Worm (Caenorhabditis elegans) whole organism, late embryonic: ENCODE measurements around the gene C09B8.4.

Experiments
- C08G9.2 ChIP-seq: sonication (generic microtip); optimal IDR thresholded peaks from 2 replicates; lab custom pipeline; 2016; ENCODE audit warnings: mild to moderate bottlenecking, missing genetic modification characterization, moderate library complexity, missing compliant biosample characterization
- F13H6.1 ChIP-seq: sonication (generic microtip); optimal IDR thresholded peaks from 2 replicates; lab custom pipeline; 2016; ENCODE audit warnings: missing genetic modification characterization, missing compliant biosample characterization
- K09A11.1 ChIP-seq: sonication (generic microtip); optimal IDR thresholded peaks from 2 replicates; lab custom pipeline; 2017; ENCODE audit warnings: antibody characterized with exemption, mild to moderate bottlenecking, missing genetic modification characterization, missing compliant biosample characterization; ENCODE audit not compliant: insufficient read depth
- T23F11.4 ChIP-seq: fragments of 200-800 bp; sonication (Bioruptor generic); optimal IDR thresholded peaks from 2 replicates; lab custom pipeline; 2018; ENCODE audit warnings: mild to moderate bottlenecking, missing genetic modification characterization, missing compliant biosample characterization
- Y22D7AL.16 ChIP-seq: sonication (generic microtip); optimal IDR thresholded peaks from 2 replicates; lab custom pipeline; 2016; ENCODE audit warnings: missing genetic modification characterization, missing compliant biosample characterization
- ahr-1 ChIP-seq: sonication (generic microtip); optimal IDR thresholded peaks from 2 replicates; lab custom pipeline; 2016; ENCODE audit warnings: missing genetic modification characterization, missing compliant biosample characterization
- ama-1 ChIP-seq: fragments of 150-350 bp; optimal IDR thresholded peaks from 2 replicates; lab custom pipeline; 2014
- ceh-14 ChIP-seq: sonication (generic microtip); optimal IDR thresholded peaks from 2 replicates; lab custom pipeline; 2016; ENCODE audit warnings: missing genotype, missing genetic modification characterization, missing compliant biosample characterization
- ceh-18 ChIP-seq: sonication (generic microtip); optimal IDR thresholded peaks from 2 replicates; lab custom pipeline; 2016; ENCODE audit warnings: missing genetic modification characterization, missing compliant biosample characterization
- ceh-19 ChIP-seq: fragments of 200-800 bp; sonication (Bioruptor generic); optimal IDR thresholded peaks from 2 replicates; lab custom pipeline; 2018; ENCODE audit warnings: mild to moderate bottlenecking, missing genetic modification characterization, missing compliant biosample characterization
- ceh-2 ChIP-seq: sonication (generic microtip); optimal IDR thresholded peaks from 2 replicates; lab custom pipeline; 2016; ENCODE audit warnings: missing genotype, missing genetic modification characterization, missing compliant biosample characterization
- ceh-22 ChIP-seq: sonication (generic microtip); optimal IDR thresholded peaks from 2 replicates; lab custom pipeline; 2017; ENCODE audit warnings: missing biosample characterization, missing genetic modification characterization
- ceh-24 ChIP-seq: sonication (generic microtip); optimal IDR thresholded peaks from 2 replicates; lab custom pipeline; 2016; ENCODE audit warnings: mild to moderate bottlenecking, missing genetic modification characterization, missing compliant biosample characterization
- ceh-31 ChIP-seq: sonication (generic microtip); optimal IDR thresholded peaks from 2 replicates; lab custom pipeline; 2016; ENCODE audit warnings: missing genetic modification characterization, missing compliant biosample characterization
- ceh-34 ChIP-seq: sonication (generic microtip); optimal IDR thresholded peaks from 2 replicates; lab custom pipeline; 2016; ENCODE audit warnings: mild to moderate bottlenecking, missing genetic modification characterization, missing compliant biosample characterization
- ceh-45 ChIP-seq: fragments of 200-800 bp; sonication (Bioruptor generic); IDR thresholded peaks from 2 replicates; pipeline ENCODE4 v1.3.6; 2022; ENCODE audit warnings: missing genetic modification reagents, missing genetic modification characterization, missing compliant biosample characterization
- ceh-6 ChIP-seq: fragments of 200-800 bp; sonication (Bioruptor generic); optimal IDR thresholded peaks from 2 replicates; lab custom pipeline; 2018; ENCODE audit warnings: mild to moderate bottlenecking, missing genetic modification characterization, missing compliant biosample characterization
- ceh-9 ChIP-seq: sonication (generic microtip); optimal IDR thresholded peaks from 2 replicates; lab custom pipeline; 2016; ENCODE audit warnings: mild to moderate bottlenecking, missing genetic modification characterization, inconsistent platforms, missing compliant biosample characterization
- che-1 ChIP-seq: sonication (generic microtip); optimal IDR thresholded peaks from 2 replicates; lab custom pipeline; 2016; ENCODE audit warnings: mild to moderate bottlenecking, missing genetic modification characterization, missing compliant biosample characterization
- dmd-4 ChIP-seq: sonication (generic microtip); optimal IDR thresholded peaks from 2 replicates; lab custom pipeline; 2016; ENCODE audit warnings: borderline replicate concordance, missing genetic modification characterization, missing compliant biosample characterization
- dve-1 ChIP-seq: sonication (generic microtip); optimal IDR thresholded peaks from 2 replicates; lab custom pipeline; 2017; ENCODE audit warnings: antibody characterized with exemption, mild to moderate bottlenecking, missing genetic modification characterization, missing compliant biosample characterization
- elt-2 ChIP-seq: sonication (generic microtip); optimal IDR thresholded peaks from 2 replicates; lab custom pipeline; 2016; ENCODE audit warnings: missing genetic modification reagents, missing genetic modification characterization, missing compliant biosample characterization
- elt-4 ChIP-seq: sonication (generic microtip); optimal IDR thresholded peaks from 2 replicates; lab custom pipeline; 2016; ENCODE audit warnings: missing genetic modification characterization, missing compliant biosample characterization
- ets-4 ChIP-seq: sonication (generic microtip); optimal IDR thresholded peaks from 2 replicates; lab custom pipeline; 2016; ENCODE audit warnings: missing genetic modification characterization, missing compliant biosample characterization
- eyg-1 ChIP-seq: sonication (generic microtip); optimal IDR thresholded peaks from 2 replicates; lab custom pipeline; 2016; ENCODE audit warnings: missing genotype, missing genetic modification characterization, missing compliant biosample characterization
- fkh-10 ChIP-seq: fragments of 150-350 bp; optimal IDR thresholded peaks from 2 replicates; lab custom pipeline; 2014; ENCODE audit warnings: missing biosample characterization, missing genetic modification reagents, missing genetic modification characterization
- fkh-6 ChIP-seq: sonication (generic microtip); optimal IDR thresholded peaks from 2 replicates; lab custom pipeline; 2016; ENCODE audit warnings: missing genetic modification characterization, missing compliant biosample characterization
- hlh-13 ChIP-seq: fragments of 200-800 bp; sonication (Bioruptor generic); optimal IDR thresholded peaks from 2 replicates; lab custom pipeline; 2018; ENCODE audit warnings: mild to moderate bottlenecking, missing genetic modification characterization, missing compliant biosample characterization
- hlh-15 ChIP-seq: sonication (generic microtip); optimal IDR thresholded peaks from 2 replicates; lab custom pipeline; 2016; ENCODE audit warnings: missing genetic modification characterization, missing compliant biosample characterization
- hlh-30 ChIP-seq: sonication (generic microtip); optimal IDR thresholded peaks from 2 replicates; lab custom pipeline; 2017; ENCODE audit warnings: antibody characterized with exemption, missing genetic modification characterization, missing compliant biosample characterization; ENCODE audit not compliant: insufficient read depth
- hlh-6 ChIP-seq: sonication (generic microtip); optimal IDR thresholded peaks from 2 replicates; lab custom pipeline; 2016; ENCODE audit warnings: missing genotype, missing genetic modification characterization, missing compliant biosample characterization
- hlh-8 ChIP-seq: sonication (generic microtip); optimal IDR thresholded peaks from 2 replicates; lab custom pipeline; 2016; ENCODE audit warnings: missing genotype, missing genetic modification characterization, missing compliant biosample characterization
- lim-6 ChIP-seq: sonication (generic microtip); optimal IDR thresholded peaks from 2 replicates; lab custom pipeline; 2016; ENCODE audit warnings: missing genetic modification characterization, missing compliant biosample characterization
- mec-3 ChIP-seq: sonication (generic microtip); optimal IDR thresholded peaks from 2 replicates; lab custom pipeline; 2016; ENCODE audit warnings: borderline replicate concordance, missing genetic modification characterization, missing compliant biosample characterization
- nfya-1 ChIP-seq: sonication (generic microtip); optimal IDR thresholded peaks from 2 replicates; lab custom pipeline; 2017; ENCODE audit warnings: missing genetic modification characterization, mild to moderate bottlenecking, missing compliant biosample characterization, antibody characterized with exemption, moderate library complexity
- pag-3 ChIP-seq: sonication (generic microtip); optimal IDR thresholded peaks from 2 replicates; lab custom pipeline; 2016; ENCODE audit warnings: missing compliant biosample characterization, missing genetic modification characterization, borderline replicate concordance
- pax-1 ChIP-seq: fragments of 150-350 bp; optimal IDR thresholded peaks from 2 replicates; lab custom pipeline; 2014; ENCODE audit warnings: missing biosample characterization, missing genetic modification characterization
- pha-2 ChIP-seq: sonication (generic microtip); optimal IDR thresholded peaks from 2 replicates; lab custom pipeline; 2017; ENCODE audit warnings: mild to moderate bottlenecking, missing genetic modification characterization, missing compliant biosample characterization
- pqm-1 ChIP-seq: sonication (generic microtip); optimal IDR thresholded peaks from 2 replicates; lab custom pipeline; 2016; ENCODE audit warnings: missing genetic modification characterization, missing compliant biosample characterization
- pros-1 ChIP-seq: fragments of 150-350 bp; optimal IDR thresholded peaks from 2 replicates; lab custom pipeline; 2014; ENCODE audit warnings: missing biosample characterization, missing genetic modification reagents, missing genetic modification characterization
- ref-2 ChIP-seq: sonication (generic microtip); optimal IDR thresholded peaks from 2 replicates; lab custom pipeline; 2016; ENCODE audit warnings: missing genetic modification characterization, missing compliant biosample characterization
- rnt-1 ChIP-seq: sonication (generic microtip); optimal IDR thresholded peaks from 2 replicates; lab custom pipeline; 2016; ENCODE audit warnings: missing genetic modification characterization, missing compliant biosample characterization
- sdc-2 ChIP-seq: sonication (generic microtip); optimal IDR thresholded peaks from 2 replicates; lab custom pipeline; 2016; ENCODE audit warnings: missing genotype, missing genetic modification characterization, missing compliant biosample characterization
- sox-4 ChIP-seq: sonication (generic microtip); optimal IDR thresholded peaks from 2 replicates; lab custom pipeline; 2017; ENCODE audit warnings: mild to moderate bottlenecking, missing genetic modification characterization, inconsistent platforms, missing compliant biosample characterization
- tbx-2 ChIP-seq: sonication (generic microtip); optimal IDR thresholded peaks from 2 replicates; lab custom pipeline; 2016; ENCODE audit warnings: missing genetic modification characterization, missing compliant biosample characterization
- unc-42 ChIP-seq: sonication (generic microtip); optimal IDR thresholded peaks from 2 replicates; lab custom pipeline; 2016; ENCODE audit warnings: missing genotype, missing genetic modification characterization, missing compliant biosample characterization
- unc-55 ChIP-seq: sonication (generic microtip); optimal IDR thresholded peaks from 2 replicates; lab custom pipeline; 2017; ENCODE audit warnings: missing biosample characterization, missing genetic modification reagents, missing genetic modification characterization
- unc-86 ChIP-seq: sonication (generic microtip); optimal IDR thresholded peaks from 2 replicates; lab custom pipeline; 2016; ENCODE audit warnings: missing genetic modification characterization, missing compliant biosample characterization
- zip-5 ChIP-seq: sonication (generic microtip); optimal IDR thresholded peaks from 2 replicates; lab custom pipeline; 2016; ENCODE audit warnings: missing genetic modification characterization, missing compliant biosample characterization

The C09B8.4 gene

ce11 chrX:5987910-5988309, 31.8 kb downstream of the C09B8.4 start:
- TF ChIP-seq ahr-1 (tag; lab: Kevin White, UChicago) (no peak), ama-1 (lab: Kevin White, UChicago) (no peak)

DNA sequence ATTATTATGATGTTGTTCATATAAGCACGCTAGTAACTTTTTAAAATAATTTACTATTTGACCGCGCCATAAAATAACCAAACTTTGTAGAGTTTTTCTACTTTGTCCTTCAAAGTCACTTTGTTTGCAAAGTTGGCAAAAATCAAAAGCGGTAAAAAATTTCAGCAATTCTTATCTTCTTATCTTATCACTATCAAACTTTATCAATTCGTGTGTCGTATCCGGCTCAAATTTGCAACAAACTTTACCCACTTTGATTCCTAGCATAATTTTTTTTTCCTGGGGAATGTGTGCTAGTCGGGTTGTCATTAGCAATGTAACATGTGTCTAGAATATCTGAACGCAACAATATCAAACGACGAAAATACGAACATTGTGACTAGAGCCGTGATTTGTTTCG, 34.0 kb downstream of the C09B8.4 start:
- TF ChIP-seq elt-2 (tag; lab: Kevin White, UChicago) (peak; percentile 72), hlh-13 (GFP tag; lab: Kevin White, UChicago) (no peak), fkh-6 (tag; lab: Kevin White, UChicago) (no peak)

- TF ChIP-seq unc-55, result peak; percentile 77
- no peak for TF ChIP-seq ceh-9
- no peak for TF ChIP-seq eyg-1 (tag; lab: Kevin White, UChicago)
- TF ChIP-seq pros-1 (tag; lab: Kevin White, UChicago), result peak; percentile 74
- peak; percentile 65 for TF ChIP-seq unc-42 (tag; lab: Kevin White, UChicago)
- TF ChIP-seq K09A11.1 (tag; lab: Kevin White, UChicago), result peak; percentile 61
- peak; percentile 74 for TF ChIP-seq ceh-31 (tag; lab: Kevin White, UChicago)
- no peak for TF ChIP-seq che-1 (tag; lab: Kevin White, UChicago)
- peak; percentile 27 for TF ChIP-seq lim-6 (tag; lab: Kevin White, UChicago)
- no peak for TF ChIP-seq fkh-10 (GFP tag; lab: Kevin White, UChicago)
- no peak for TF ChIP-seq Y22D7AL.16 (tag; lab: Kevin White, UChicago)
- TF ChIP-seq dmd-4 (tag; lab: Kevin White, UChicago), result peak; percentile 78
- TF ChIP-seq zip-5 (tag; lab: Kevin White, UChicago), result no peak
- TF ChIP-seq tbx-2 (tag; lab: Kevin White, UChicago), result peak; percentile 81
- peak; percentile 86 for TF ChIP-seq rnt-1 (tag; lab: Kevin White, UChicago)
- TF ChIP-seq ceh-14 (tag; lab: Kevin White, UChicago), result peak; percentile 64
- TF ChIP-seq hlh-6 (tag; lab: Kevin White, UChicago), result peak; percentile 64
- no peak for TF ChIP-seq elt-4
- no peak for TF ChIP-seq ceh-24 (tag; lab: Kevin White, UChicago)
- peak; percentile 68 for TF ChIP-seq ceh-19 (GFP tag; lab: Kevin White, UChicago)
- TF ChIP-seq ceh-22 (tag; lab: Kevin White, UChicago), result no peak
- TF ChIP-seq sox-4 (tag; lab: Kevin White, UChicago), result peak; percentile 51
- peak; percentile 9 for TF ChIP-seq elt-2 (tag; lab: Kevin White, UChicago)
- TF ChIP-seq pha-2 (tag; lab: Kevin White, UChicago), result no peak
- TF ChIP-seq ets-4 (tag; lab: Kevin White, UChicago), result peak; percentile 45
- peak; percentile 14 for TF ChIP-seq F13H6.1
- peak; percentile 59 for TF ChIP-seq C08G9.2 (tag; lab: Kevin White, UChicago)
- no peak for TF ChIP-seq unc-86
- peak; percentile 14 for TF ChIP-seq mec-3 (tag; lab: Kevin White, UChicago)
- TF ChIP-seq ceh-6, result no peak
- peak; percentile 90 for TF ChIP-seq ceh-18
- TF ChIP-seq ceh-2, result peak; percentile 49
- TF ChIP-seq pag-3 (tag; lab: Kevin White, UChicago), result no peak
- peak; percentile 74 for TF ChIP-seq ref-2 (tag; lab: Kevin White, UChicago)
- peak; percentile 41 for TF ChIP-seq pqm-1 (tag; lab: Kevin White, UChicago)
- TF ChIP-seq sdc-2 (tag; lab: Kevin White, UChicago), result peak; percentile 69
- TF ChIP-seq dve-1 (tag; lab: Kevin White, UChicago), result peak; percentile 13
- no peak for TF ChIP-seq ceh-45 (GFP tag; lab: Robert Waterston, UW)
- peak; percentile 3 for TF ChIP-seq T23F11.4 (GFP tag; lab: Kevin White, UChicago)
- peak; percentile 4 for TF ChIP-seq hlh-8
- TF ChIP-seq ceh-34, result peak; percentile 79
- no peak for TF ChIP-seq hlh-13 (GFP tag; lab: Kevin White, UChicago)
- peak; percentile 81 for TF ChIP-seq nfya-1 (tag; lab: Kevin White, UChicago)
- no peak for TF ChIP-seq hlh-15
- peak; percentile 77 for TF ChIP-seq pax-1 (tag; lab: Kevin White, UChicago)
- TF ChIP-seq hlh-30 (tag; lab: Kevin White, UChicago), result peak; percentile 78
These were observed 35.1 kb downstream of the C09B8.4 start, which contains the start of gene klp-13 for ce11 chrX:5984581-5985039. TSS of gene klp-13 (plus strand) at chrX:5984989.
